Fruit fly (Drosophila melanogaster) whole organism, adult: ENCODE data around the gene CG9512.

ENCODE experiments used
- CG1620 ChIP-seq: fragments of 200-800 bp; sonication (Bioruptor generic); optimal IDR thresholded peaks from 2 replicates; lab custom pipeline; 2016; ENCODE audit warnings: missing biosample characterization, missing genetic modification characterization
- CG33017 ChIP-seq: fragments of 200-800 bp; sonication (Bioruptor generic); optimal IDR thresholded peaks from 2 replicates; lab custom pipeline; 2018; ENCODE audit warnings: missing biosample characterization, mild to moderate bottlenecking, missing genetic modification characterization, moderate library complexity
- Crg-1 ChIP-seq: fragments of 200-800 bp; sonication (Bioruptor generic); optimal IDR thresholded peaks from 2 replicates; lab custom pipeline; 2016; ENCODE audit warnings: missing biosample characterization, missing genetic modification characterization
- Hr96 ChIP-seq: fragments of 200-800 bp; sonication (Bioruptor generic); optimal IDR thresholded peaks from 2 replicates; lab custom pipeline; 2016; ENCODE audit warnings: missing biosample characterization, missing genetic modification characterization
- Mnt ChIP-seq: fragments of 200-800 bp; sonication (Bioruptor generic); optimal IDR thresholded peaks from 2 replicates; lab custom pipeline; 2016; ENCODE audit warnings: missing biosample characterization, mild to moderate bottlenecking, missing genetic modification characterization
- bab1 ChIP-seq: fragments of 200-800 bp; sonication (Bioruptor generic); optimal IDR thresholded peaks from 3 replicates; lab custom pipeline; 2019; ENCODE audit warnings: missing biosample characterization, mild to moderate bottlenecking, missing genetic modification characterization, moderate library complexity
- cnc ChIP-seq, 2 experiments: fragments of >200 bp; optimal IDR thresholded peaks; 2 replicates each; lab custom pipeline; 2017
- toe ChIP-seq: fragments of 200-800 bp; sonication (Bioruptor generic); optimal IDR thresholded peaks from 2 replicates; lab custom pipeline; 2016; ENCODE audit warnings: missing biosample characterization, missing genetic modification characterization

dm6 chrX:14909658-14910378 is 4.5 kb upstream of the CG9512 start, which contains the start of gene fiz:
- no peak for TF ChIP-seq CG33017 (tag; lab: Kevin White, UChicago)
- TF ChIP-seq CG1620: no peak
- no peak for TF ChIP-seq cnc (optimal IDR thresholded peaks at IDR 0.05; lab: Kevin White, UChicago)
- no peak for TF ChIP-seq Hr96 (GFP tag; lab: Kevin White, UChicago)
- no peak for TF ChIP-seq Mnt (GFP tag; lab: Kevin White, UChicago)
- TF ChIP-seq bab1 (GFP tag; lab: Kevin White, UChicago): no peak
- no peak for TF ChIP-seq toe
- no peak for TF ChIP-seq Crg-1
